Worm (Caenorhabditis elegans): ENCODE data around the gene ldp-1.

ldp-1 gene

ce11 chrV:2175242-2175641, 47.9 kb downstream of the ldp-1 start, which contains the start of gene C45H4.18:
TSS of gene C45H4.18 (plus strand) at chrV:2175542.
- TF ChIP-seq hlh-8 (tag; optimal IDR thresholded peaks at IDR 0.05) (no peak), sdc-2 (tag; optimal IDR thresholded peaks at IDR 0.05) (no peak), pha-4 (tag; optimal IDR thresholded peaks at IDR 0.05) (no peak), ceh-9 (tag; optimal IDR thresholded peaks at IDR 0.05) (no peak), odd-2 (tag; optimal IDR thresholded peaks at IDR 0.05) (no peak), ceh-34 (tag; optimal IDR thresholded peaks at IDR 0.05) (no peak), sox-2 (GFP tag; IDR thresholded peaks at IDR 0.05) (no peak), mec-3 (tag; optimal IDR thresholded peaks at IDR 0.05; ENCODE audit: borderline replicate concordance) (no peak), ztf-16 (tag; optimal IDR thresholded peaks at IDR 0.05) (no peak), ceh-14 (tag; optimal IDR thresholded peaks at IDR 0.05) (no peak), pat-9 (tag; optimal IDR thresholded peaks at IDR 0.05) (no peak), pag-3 (tag; optimal IDR thresholded peaks at IDR 0.05; ENCODE audit: borderline replicate concordance) (no peak)

ce11 chrV:2177307-2177764, 50.0 kb downstream of the ldp-1 start, which contains the start of gene srbc-17:
TSS of gene srbc-17 (plus strand) at chrV:2177714.
- no peak for TF ChIP-seq ceh-45 (GFP tag; IDR thresholded peaks at IDR 0.05)
- TF ChIP-seq ceh-34 (tag; optimal IDR thresholded peaks at IDR 0.05) = no peak
- no peak for TF ChIP-seq nhr-232 (tag; optimal IDR thresholded peaks at IDR 0.05)
- no peak for TF ChIP-seq elt-4 (tag; optimal IDR thresholded peaks at IDR 0.05)
- no peak for TF ChIP-seq unc-3 (GFP tag; conservative IDR thresholded peaks at IDR 0.05)
- TF ChIP-seq unc-3 (tag; optimal IDR thresholded peaks at IDR 0.05) = no peak
- TF ChIP-seq zip-5 (tag; optimal IDR thresholded peaks at IDR 0.05) = no peak
- no peak for TF ChIP-seq C38D4.7 (GFP tag; optimal IDR thresholded peaks at IDR 0.05)
- no peak for TF ChIP-seq madf-2 (tag; optimal IDR thresholded peaks at IDR 0.05)
- TF ChIP-seq fax-1 (tag; optimal IDR thresholded peaks at IDR 0.05) = no peak
- TF ChIP-seq odd-2 (tag; optimal IDR thresholded peaks at IDR 0.05) = no peak
- no peak for TF ChIP-seq F13H6.1 (tag; optimal IDR thresholded peaks at IDR 0.05)
- no peak for TF ChIP-seq C08G9.2 (tag; optimal IDR thresholded peaks at IDR 0.05)
- no peak for TF ChIP-seq nfya-1 (tag; optimal IDR thresholded peaks at IDR 0.05)
- no peak for TF ChIP-seq fkh-10 (GFP tag; optimal IDR thresholded peaks at IDR 0.05)
- TF ChIP-seq fkh-6 (tag; optimal IDR thresholded peaks at IDR 0.05) = no peak
- TF ChIP-seq pax-1 (tag; optimal IDR thresholded peaks at IDR 0.05) = no peak
- no peak for TF ChIP-seq lin-11 (tag; optimal IDR thresholded peaks at IDR 0.05)
- TF ChIP-seq unc-55 (GFP tag; optimal IDR thresholded peaks at IDR 0.05) = no peak

ce11 chrV:2179214-2179613, 51.9 kb downstream of the ldp-1 start, which contains the start of gene cyp-33C1:
TSS of gene cyp-33C1 (plus strand) at chrV:2179514.
- TF ChIP-seq ref-2 (tag; optimal IDR thresholded peaks at IDR 0.05) (no peak), lin-11 (tag; optimal IDR thresholded peaks at IDR 0.05) (no peak)

Data from whole organism, late embryonic.